Fruit fly (Drosophila melanogaster): ENCODE measurements around the gene Syx17.

- TF ChIP-seq spab (GFP tag; optimal IDR thresholded peaks at IDR 0.05) (no peak), Eip93F (GFP tag; optimal IDR thresholded peaks at IDR 0.05) (no peak), Lpt (GFP tag; optimal IDR thresholded peaks at IDR 0.05) (no peak), Eip75B (GFP tag; optimal IDR thresholded peaks at IDR 0.05) (no peak), CG10669 (GFP tag; optimal IDR thresholded peaks at IDR 0.05) (no peak), eg (GFP tag; IDR thresholded peaks at IDR 0.05) (no peak), Smox (GFP tag; optimal IDR thresholded peaks at IDR 0.05) (no peak), achi (GFP tag; optimal IDR thresholded peaks at IDR 0.05) (no peak), CG16779 (tag; optimal IDR thresholded peaks at IDR 0.05) (no peak), Gug (GFP tag; IDR thresholded peaks at IDR 0.05) (no peak), salr (GFP tag; optimal IDR thresholded peaks at IDR 0.05) (no peak), Ets96B (tag; optimal IDR thresholded peaks at IDR 0.05) (no peak), CG6163 (GFP tag; IDR thresholded peaks at IDR 0.05) (no peak), CG31627 (GFP tag; optimal IDR thresholded peaks at IDR 0.05) (no peak)
Observed at dm6 chr3L:4396372-4396771, 6.9 kb upstream of the Syx17 start.

Measured in whole organism, prepupa.